Worm (Caenorhabditis elegans) whole organism, L4 larva: ENCODE results near the gene jkk-1.

Source experiments
- F10B5.3 ChIP-seq: sonication (generic microtip); optimal IDR thresholded peaks from 2 replicates; lab custom pipeline; 2016; ENCODE audit warnings: mild to moderate bottlenecking, missing genetic modification characterization, missing compliant biosample characterization
- R02D3.7 ChIP-seq: fragments of 150-350 bp; sonication (generic microtip); optimal IDR thresholded peaks from 3 replicates; lab custom pipeline; 2014; ENCODE audit warnings: missing biosample characterization, missing genetic modification characterization
- ZK546.5 ChIP-seq, 2 experiments: sonication (generic microtip); optimal IDR thresholded peaks; 2 replicates each; lab custom pipeline; 2017; ENCODE audit warnings: missing biosample characterization in 2 of 2, missing genetic modification characterization in 2 of 2
- aly-2 ChIP-seq: sonication (generic microtip); optimal IDR thresholded peaks from 2 replicates; lab custom pipeline; 2018; ENCODE audit warnings: missing biosample characterization, missing genetic modification characterization
- ama-1 ChIP-seq: fragments of 150-350 bp; optimal IDR thresholded peaks from 2 replicates; lab custom pipeline; 2014; ENCODE audit warnings: inconsistent platforms, mixed read lengths
- ceh-20 ChIP-seq: fragments of 200-800 bp; sonication (Bioruptor generic); IDR thresholded peaks from 2 replicates; pipeline ENCODE4 v1.3.6; 2022; ENCODE audit warnings: missing genetic modification reagents, missing genetic modification characterization, missing compliant biosample characterization
- ceh-28 ChIP-seq: fragments of 150-350 bp; optimal IDR thresholded peaks from 2 replicates; lab custom pipeline; 2014; ENCODE audit warnings: missing biosample characterization, missing genetic modification reagents, missing genetic modification characterization
- ceh-32 ChIP-seq: sonication (generic microtip); optimal IDR thresholded peaks from 2 replicates; lab custom pipeline; 2016; ENCODE audit warnings: mild to moderate bottlenecking, missing genetic modification characterization, missing compliant biosample characterization; ENCODE audit not compliant: poor library complexity
- ceh-44 ChIP-seq: fragments of 200-800 bp; sonication (Bioruptor generic); IDR thresholded peaks from 2 replicates; pipeline ENCODE4 v1.3.6; 2022; ENCODE audit warnings: missing genetic modification reagents, missing genetic modification characterization, missing compliant biosample characterization
- cey-2 ChIP-seq: sonication (generic microtip); optimal IDR thresholded peaks from 3 replicates; lab custom pipeline; 2017; ENCODE audit warnings: missing genetic modification characterization, mild to moderate bottlenecking, missing compliant biosample characterization, antibody characterized with exemption, borderline replicate concordance; ENCODE audit not compliant: insufficient read depth
- ctbp-1 ChIP-seq: fragments of 200-800 bp; sonication (Bioruptor generic); IDR thresholded peaks from 2 replicates; pipeline ENCODE4 v1.3.6; 2022; ENCODE audit warnings: missing genetic modification reagents, missing genetic modification characterization, missing compliant biosample characterization
- daf-16 ChIP-seq, 3 experiments: sonication (generic microtip); optimal IDR thresholded peaks; 2 replicates each; lab custom pipeline; 2016 to 2017; ENCODE audit warnings: missing genetic modification characterization in 3 of 3, missing genetic modification reagents in 3 of 3, mild to moderate bottlenecking in 2 of 3, missing compliant biosample characterization in 2 of 3, missing biosample characterization in 1 of 3, moderate library complexity in 1 of 3
- dmd-8 ChIP-seq: fragments of 200-800 bp; sonication (Bioruptor generic); IDR thresholded peaks from 2 replicates; pipeline ENCODE4 v1.3.6; 2022; ENCODE audit warnings: missing genetic modification characterization, missing compliant biosample characterization
- dmd-9 ChIP-seq: fragments of 200-800 bp; sonication (Bioruptor generic); IDR thresholded peaks from 2 replicates; pipeline ENCODE4 v1.3.6; 2022; ENCODE audit warnings: missing genetic modification reagents, missing genetic modification characterization, missing compliant biosample characterization
- duxl-1 ChIP-seq: sonication (generic microtip); optimal IDR thresholded peaks from 2 replicates; lab custom pipeline; 2016; ENCODE audit warnings: mild to moderate bottlenecking, missing genetic modification characterization, moderate library complexity, missing compliant biosample characterization; ENCODE audit not compliant: poor library complexity
- dve-1 ChIP-seq: sonication (generic microtip); optimal IDR thresholded peaks from 2 replicates; lab custom pipeline; 2017; ENCODE audit warnings: antibody characterized with exemption, mild to moderate bottlenecking, missing genetic modification characterization, missing compliant biosample characterization; ENCODE audit not compliant: insufficient read depth
- egl-43 ChIP-seq: fragments of 200-800 bp; sonication (Bioruptor generic); IDR thresholded peaks from 2 replicates; pipeline ENCODE4 v1.3.6; 2022; ENCODE audit warnings: missing genetic modification reagents, missing genetic modification characterization, missing compliant biosample characterization
- fos-1 ChIP-seq: fragments of 150-350 bp; optimal IDR thresholded peaks from 2 replicates; lab custom pipeline; 2014; ENCODE audit warnings: missing biosample characterization, missing genetic modification characterization
- hmg-1.1 ChIP-seq: fragments of 200-800 bp; sonication (Bioruptor generic); IDR thresholded peaks from 2 replicates; pipeline ENCODE4 v1.3.6; 2022; ENCODE audit warnings: missing genetic modification reagents, missing genetic modification characterization, missing compliant biosample characterization
- lin-1 ChIP-seq: fragments of 200-800 bp; sonication (Bioruptor generic); IDR thresholded peaks from 2 replicates; pipeline ENCODE4 v1.3.6; 2022; ENCODE audit warnings: missing genetic modification reagents, missing genetic modification characterization, missing compliant biosample characterization
- lin-13 ChIP-seq: fragments of 150-350 bp; optimal IDR thresholded peaks from 2 replicates; lab custom pipeline; 2014; ENCODE audit warnings: missing biosample characterization, missing genetic modification reagents, missing genetic modification characterization
- lin-29 ChIP-seq: fragments of 200-800 bp; sonication (Bioruptor generic); IDR thresholded peaks from 2 replicates; pipeline ENCODE4 v1.3.6; 2022; ENCODE audit warnings: missing genetic modification reagents, missing genetic modification characterization, missing compliant biosample characterization
- lin-38 ChIP-seq: fragments of 200-800 bp; sonication (Bioruptor generic); IDR thresholded peaks from 2 replicates; pipeline ENCODE4 v1.3.6; 2022; ENCODE audit warnings: missing genetic modification reagents, missing genetic modification characterization, missing compliant biosample characterization
- lin-39 ChIP-seq: fragments of 150-350 bp; optimal IDR thresholded peaks from 2 replicates; lab custom pipeline; 2014; ENCODE audit warnings: missing biosample characterization, missing genetic modification reagents, missing genetic modification characterization
- madf-9 ChIP-seq: fragments of 200-800 bp; sonication (Bioruptor generic); conservative IDR thresholded peaks from 2 replicates; pipeline ENCODE4 v1.3.6; 2022; ENCODE audit warnings: missing genetic modification reagents, missing genetic modification characterization, missing compliant biosample characterization
- mdl-1 ChIP-seq, 2 experiments: fragments of 150-350 bp in 1 of 2; sonication (generic microtip) in 1 of 2; optimal IDR thresholded peaks; 2 replicates each; lab custom pipeline; 2014 to 2017; ENCODE audit warnings: missing biosample characterization in 2 of 2, missing genetic modification characterization in 2 of 2
- mxl-2 ChIP-seq: fragments of 200-800 bp; sonication (Bioruptor generic); conservative IDR thresholded peaks from 2 replicates; pipeline ENCODE4 v1.3.6; 2022; ENCODE audit warnings: missing genetic modification reagents, missing genetic modification characterization, missing compliant biosample characterization
- mxl-3 ChIP-seq: fragments of 200-800 bp; sonication (Bioruptor generic); optimal IDR thresholded peaks from 2 replicates; lab custom pipeline; 2018; ENCODE audit warnings: mild to moderate bottlenecking, missing genetic modification characterization, missing compliant biosample characterization
- nhr-10 ChIP-seq: fragments of 150-350 bp; optimal IDR thresholded peaks from 2 replicates; lab custom pipeline; 2014; ENCODE audit warnings: missing biosample characterization, missing genetic modification characterization
- nhr-111 ChIP-seq: fragments of 200-800 bp; sonication (Bioruptor generic); optimal IDR thresholded peaks from 2 replicates; lab custom pipeline; 2018; ENCODE audit warnings: mild to moderate bottlenecking, missing genetic modification characterization, missing compliant biosample characterization
- nhr-237 ChIP-seq: sonication (generic microtip); optimal IDR thresholded peaks from 2 replicates; lab custom pipeline; 2017; ENCODE audit warnings: missing biosample characterization, missing genetic modification characterization
- nhr-41 ChIP-seq: fragments of 200-800 bp; sonication (Bioruptor generic); IDR thresholded peaks from 2 replicates; pipeline ENCODE4 v1.3.6; 2022; ENCODE audit warnings: missing genetic modification reagents, missing genetic modification characterization, missing compliant biosample characterization
- nhr-76 ChIP-seq: fragments of 150-350 bp; optimal IDR thresholded peaks from 2 replicates; lab custom pipeline; 2014; ENCODE audit warnings: missing biosample characterization, missing genetic modification characterization
- nhr-77 ChIP-seq: fragments of 150-350 bp; optimal IDR thresholded peaks from 2 replicates; lab custom pipeline; 2014; ENCODE audit warnings: missing biosample characterization, missing genetic modification characterization
- pha-4 ChIP-seq, 2 experiments: fragments of 150-350 bp in 1 of 2; fragments of 200-800 bp in 1 of 2; sonication (Bioruptor generic) in 1 of 2; IDR thresholded peaks in 1 of 2; optimal IDR thresholded peaks in 1 of 2; 2 replicates each; pipeline versions ENCODE4 v1.3.6 to Lab custom; 2014 to 2022; ENCODE audit warnings: missing genetic modification characterization in 2 of 2, missing genetic modification reagents in 2 of 2, missing biosample characterization in 1 of 2, missing compliant biosample characterization in 1 of 2
- php-3 ChIP-seq: fragments of 200-800 bp; sonication (Bioruptor generic); IDR thresholded peaks from 2 replicates; pipeline ENCODE4 v1.3.6; 2022; ENCODE audit warnings: missing genetic modification reagents, missing genetic modification characterization, missing compliant biosample characterization
- sdz-12 ChIP-seq: fragments of 200-800 bp; sonication (Bioruptor generic); optimal IDR thresholded peaks from 2 replicates; lab custom pipeline; 2018; ENCODE audit warnings: mild to moderate bottlenecking, missing genetic modification characterization, missing compliant biosample characterization
- set-16 ChIP-seq: fragments of 200-800 bp; sonication (Bioruptor generic); IDR thresholded peaks from 2 replicates; pipeline ENCODE4 v1.3.6; 2022; ENCODE audit warnings: missing genetic modification reagents, missing genetic modification characterization, missing compliant biosample characterization
- snpc-1.2 ChIP-seq: fragments of 200-800 bp; sonication (Bioruptor generic); IDR thresholded peaks from 2 replicates; pipeline ENCODE4 v1.3.6; 2022; ENCODE audit warnings: missing genetic modification reagents, missing genetic modification characterization, missing compliant biosample characterization
- spr-1 ChIP-seq: sonication (generic microtip); optimal IDR thresholded peaks from 2 replicates; lab custom pipeline; 2016; ENCODE audit warnings: mild to moderate bottlenecking, missing genetic modification characterization, missing compliant biosample characterization
- tag-97 ChIP-seq: fragments of 200-800 bp; sonication (Bioruptor generic); IDR thresholded peaks from 2 replicates; pipeline ENCODE4 v1.3.6; 2022; ENCODE audit warnings: missing genetic modification characterization, missing compliant biosample characterization
- unc-130 ChIP-seq: sonication (generic microtip); optimal IDR thresholded peaks from 2 replicates; lab custom pipeline; 2016; ENCODE audit warnings: missing genetic modification reagents, missing genetic modification characterization, missing compliant biosample characterization
- unc-62 ChIP-seq, 3 experiments: fragments of 150-350 bp in 1 of 3; sonication (generic microtip); optimal IDR thresholded peaks in 2 of 3; peaks in 1 of 3; 1 replicate in 1 of 3; 2 replicates in 2 of 3; lab custom pipeline; 2014 to 2017; ENCODE audit warnings: missing biosample characterization in 3 of 3, missing genetic modification characterization in 3 of 3, missing genetic modification reagents in 3 of 3, missing genotype in 1 of 3
- vab-7 ChIP-seq: fragments of 200-800 bp; sonication (Bioruptor generic); IDR thresholded peaks from 2 replicates; pipeline ENCODE4 v1.3.6; 2022; ENCODE audit warnings: missing genetic modification reagents, missing genetic modification characterization, missing compliant biosample characterization
- zfp-3 ChIP-seq: fragments of 200-800 bp; sonication (Bioruptor generic); conservative IDR thresholded peaks from 2 replicates; pipeline ENCODE4 v1.3.6; 2022; ENCODE audit warnings: missing genetic modification reagents, missing genetic modification characterization, missing compliant biosample characterization
- zip-11 ChIP-seq: fragments of 200-800 bp; sonication (Bioruptor generic); IDR thresholded peaks from 2 replicates; pipeline ENCODE4 v1.3.6; 2022; ENCODE audit warnings: missing genetic modification characterization, missing compliant biosample characterization

The jkk-1 gene

DNA sequence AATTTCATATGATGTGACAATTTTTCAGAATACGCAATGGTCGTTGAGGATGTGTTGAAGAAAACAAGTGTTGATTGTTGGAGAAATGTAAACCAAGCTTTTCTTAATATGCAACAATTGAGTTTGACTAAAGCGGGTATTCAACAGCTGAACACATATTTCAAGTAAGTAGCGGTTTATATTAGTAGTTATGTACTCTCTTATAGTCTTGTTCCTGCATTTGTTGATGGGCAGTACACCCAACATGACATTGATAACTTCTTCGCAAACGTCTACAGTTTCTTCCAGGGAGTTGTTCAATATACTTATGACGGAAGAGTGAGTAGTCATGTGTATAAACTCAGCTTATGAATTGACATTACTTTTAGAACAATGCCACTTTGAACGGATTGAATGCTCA, 37.5 kb upstream of the jkk-1 start:
- TF ChIP-seq unc-62 (GFP tag; optimal IDR thresholded peaks at IDR 0.05 in 1 of 2; lab: Kevin White, UChicago) (peak in 1 of 2 experiments; percentile 67), unc-62 (tag; optimal IDR thresholded peaks at IDR 0.05; lab: Kevin White, UChicago) (no peak), snpc-1.2 (no peak)
- TF ChIP-seq, all 104 proteins: peak for 1

DNA sequence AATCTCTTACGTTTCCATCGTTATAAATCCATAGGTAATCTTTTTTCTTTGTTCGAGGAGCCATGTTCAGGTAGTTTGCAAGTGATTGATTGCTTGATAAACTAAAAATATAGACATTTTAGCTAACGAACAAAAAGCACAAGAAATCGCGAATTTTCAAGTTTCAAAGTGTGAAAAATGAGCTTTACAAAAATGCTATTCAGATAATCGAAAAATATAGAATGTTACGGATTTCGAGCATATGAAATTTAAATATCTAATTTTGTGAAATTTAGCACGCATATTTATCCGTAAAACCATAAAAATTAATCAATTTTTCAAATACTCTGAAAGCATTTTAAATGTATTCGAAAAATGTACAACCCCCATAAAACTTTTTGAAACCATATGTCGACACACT, 32.9 kb upstream of the jkk-1 start, which contains the start of gene C26B9.6:
Gene C26B9.6, minus strand, starts transcription at position 101 of the 400 bp plus-strand sequence.
- TF ChIP-seq ZK546.5 (tag; optimal IDR thresholded peaks at IDR 0.05; lab: Kevin White, UChicago) (no peak), pha-4 (GFP tag; IDR thresholded peaks at IDR 0.05; lab: Robert Waterston, UW) (no peak), pha-4 (tag; optimal IDR thresholded peaks at IDR 0.05; lab: Kevin White, UChicago) (no peak), set-16 (GFP tag; lab: Robert Waterston, UW) (no peak), mxl-2 (GFP tag; lab: Robert Waterston, UW) (no peak), vab-7 (GFP tag; lab: Robert Waterston, UW) (no peak), lin-1 (no peak), nhr-111 (GFP tag; lab: Kevin White, UChicago) (no peak), egl-43 (GFP tag; lab: Robert Waterston, UW) (no peak)

ce11 chrX:5336498-5336897, 31.8 kb upstream of the jkk-1 start:
- TF ChIP-seq nhr-77 (tag; lab: Kevin White, UChicago) = peak; percentile 61
- peak; percentile 37; the same call in 1 of the 2 replicates for TF ChIP-seq madf-9
- TF ChIP-seq lin-29 = no peak
- TF ChIP-seq dve-1 (tag; lab: Kevin White, UChicago) = peak; percentile 68
- no peak for TF ChIP-seq R02D3.7 (tag; lab: Kevin White, UChicago)
- TF ChIP-seq ceh-28 (tag; lab: Kevin White, UChicago) = no peak
- peak; percentile 48; the same call in 1 of the 2 replicates for TF ChIP-seq ctbp-1
- TF ChIP-seq nhr-10 = peak; percentile 47
- TF ChIP-seq mdl-1 (tag; optimal IDR thresholded peaks at IDR 0.05; lab: Kevin White, UChicago) = peak; percentile 46 to 92
- no peak for TF ChIP-seq dmd-9 (GFP tag; lab: Robert Waterston, UW)
- TF ChIP-seq nhr-41 = no peak
- peak; percentile 92 for TF ChIP-seq mxl-3 (GFP tag; lab: Kevin White, UChicago)
- no peak for TF ChIP-seq lin-39 (tag; lab: Kevin White, UChicago)
- TF ChIP-seq set-16 (GFP tag; lab: Robert Waterston, UW) = no peak
- TF ChIP-seq duxl-1 (tag; lab: Kevin White, UChicago) = peak; percentile 30
- peak; percentile 73; the same call in 1 of the 2 replicates for TF ChIP-seq php-3
- no peak for TF ChIP-seq nhr-76 (tag; lab: Kevin White, UChicago)
- no peak for TF ChIP-seq lin-13
- TF ChIP-seq hmg-1.1 (GFP tag; lab: Robert Waterston, UW) = peak; percentile 85
- no peak for TF ChIP-seq F10B5.3 (tag; lab: Kevin White, UChicago)
- no peak for TF ChIP-seq cey-2 (tag; lab: Kevin White, UChicago)
- TF ChIP-seq aly-2 (tag; lab: Kevin White, UChicago) = no peak
- TF ChIP-seq daf-16 (GFP tag; optimal IDR thresholded peaks at IDR 0.05; lab: Kevin White, UChicago) = no peak
- peak; percentile 69 for TF ChIP-seq daf-16 (tag; optimal IDR thresholded peaks at IDR 0.05; lab: Kevin White, UChicago)
- no peak for TF ChIP-seq tag-97 (GFP tag; lab: Robert Waterston, UW)
- no peak for TF ChIP-seq ama-1 (lab: Kevin White, UChicago)
- TF ChIP-seq nhr-237 = no peak
- TF ChIP-seq sdz-12 = no peak
- TF ChIP-seq ceh-44 (GFP tag; lab: Robert Waterston, UW) = no peak
- no peak for TF ChIP-seq lin-38 (GFP tag; lab: Robert Waterston, UW)
- TF ChIP-seq dmd-8 (GFP tag; lab: Robert Waterston, UW) = no peak
- TF ChIP-seq unc-130 (GFP tag; lab: Kevin White, UChicago) = no peak
- peak; percentile 52; the same call in 1 of the 2 replicates for TF ChIP-seq ceh-20 (GFP tag; lab: Robert Waterston, UW)
- TF ChIP-seq spr-1 (tag; lab: Kevin White, UChicago) = peak; percentile 21
- TF ChIP-seq zip-11 (GFP tag; lab: Robert Waterston, UW) = no peak
- TF ChIP-seq zfp-3 (GFP tag; lab: Robert Waterston, UW) = no peak
- TF ChIP-seq fos-1 = no peak
- TF ChIP-seq ceh-32 (tag; lab: Kevin White, UChicago) = no peak
